Fruit fly (Drosophila melanogaster): Measurements from ENCODE around the gene Cpr72Ec.

Gene Cpr72Ec

dm6 chr3L:16408609-16409439, 41.7 kb upstream of the Cpr72Ec start (continued):
- TF ChIP-seq CG14050 (GFP tag; IDR thresholded peaks at IDR 0.05) (no peak), lab (GFP tag; optimal IDR thresholded peaks at IDR 0.05) (no peak), H2.0 (GFP tag; IDR thresholded peaks at IDR 0.05) (no peak), Hsf (GFP tag; optimal IDR thresholded peaks at IDR 0.05) (no peak), Sox100B (GFP tag; optimal IDR thresholded peaks at IDR 0.05) (peak; percentile 18), CG3847 (GFP tag; IDR thresholded peaks at IDR 0.05) (no peak), Myb (GFP tag; optimal IDR thresholded peaks at IDR 0.05) (no peak), kay (GFP tag; optimal IDR thresholded peaks at IDR 0.05) (no peak), twi (tag; optimal IDR thresholded peaks at IDR 0.05) (no peak), bcd (GFP tag; optimal IDR thresholded peaks at IDR 0.05) (peak; percentile 29), CG17568 (GFP tag; optimal IDR thresholded peaks at IDR 0.05) (peak; percentile 72), lmd (GFP tag; IDR thresholded peaks at IDR 0.05) (no peak), CHES-1-like (GFP tag; optimal IDR thresholded peaks at IDR 0.05) (peak; percentile 35), CG18262 (tag; optimal IDR thresholded peaks at IDR 0.05) (peak; percentile 34), CTCF (GFP tag; optimal IDR thresholded peaks at IDR 0.05) (peak; percentile 41), CG10543 (GFP tag; optimal IDR thresholded peaks at IDR 0.05) (peak; percentile 40), YL-1 (GFP tag; optimal IDR thresholded peaks at IDR 0.05) (peak; percentile 32), sr (GFP tag; IDR thresholded peaks at IDR 0.05) (no peak), pfk (GFP tag; optimal IDR thresholded peaks at IDR 0.05) (peak; percentile 48), CG10209 (GFP tag; optimal IDR thresholded peaks at IDR 0.05) (peak; percentile 73), GATAe (GFP tag; conservative IDR thresholded peaks at IDR 0.05) (no peak), MTF-1 (GFP tag; optimal IDR thresholded peaks at IDR 0.05; ENCODE audit: borderline replicate concordance) (peak; percentile 73), otp (GFP tag; IDR thresholded peaks at IDR 0.05) (peak; percentile 69; the same call in 2 of the 3 replicates), CG34376 (GFP tag; optimal IDR thresholded peaks at IDR 0.05) (no peak), CG12659 (GFP tag; optimal IDR thresholded peaks at IDR 0.05) (no peak), Meics (GFP tag; optimal IDR thresholded peaks at IDR 0.05) (no peak), tup (GFP tag; optimal IDR thresholded peaks at IDR 0.05) (peak; percentile 17), Ptx1 (GFP tag; IDR thresholded peaks at IDR 0.05) (no peak), CG34422 (GFP tag; IDR thresholded peaks at IDR 0.05) (no peak), pum (GFP tag; optimal IDR thresholded peaks at IDR 0.05) (no peak), kah (GFP tag; optimal IDR thresholded peaks at IDR 0.05) (peak; percentile 5), C15 (GFP tag; IDR thresholded peaks at IDR 0.05) (no peak), Adf1 (GFP tag; IDR thresholded peaks at IDR 0.05) (no peak), CG10321 (GFP tag; IDR thresholded peaks at IDR 0.05) (no peak), CG12071 (GFP tag; optimal IDR thresholded peaks at IDR 0.05) (no peak), zfh2 (GFP tag; optimal IDR thresholded peaks at IDR 0.05) (no peak), Jarid2 (GFP tag; optimal IDR thresholded peaks at IDR 0.05) (peak; percentile 21), ssp (GFP tag; IDR thresholded peaks at IDR 0.05) (no peak), Hey (tag; optimal IDR thresholded peaks at IDR 0.05) (no peak), CG14441 (GFP tag; IDR thresholded peaks at IDR 0.05) (no peak)
